Worm (Caenorhabditis elegans) whole organism, L1 larva: Measurements from ENCODE around the gene D2023.3.

Experiments used
- C16A3.4 ChIP-seq: fragments of 150-350 bp; optimal IDR thresholded peaks from 2 replicates; lab custom pipeline; 2014; ENCODE audit warnings: missing biosample characterization, missing genetic modification characterization
- C34B4.2 ChIP-seq: sonication (generic microtip); optimal IDR thresholded peaks from 2 replicates; lab custom pipeline; 2017; ENCODE audit warnings: mild to moderate bottlenecking, missing genetic modification characterization, missing compliant biosample characterization
- F16B12.6 ChIP-seq: fragments of 150-350 bp; optimal IDR thresholded peaks from 2 replicates; lab custom pipeline; 2014; ENCODE audit warnings: missing biosample characterization, missing genetic modification characterization
- aly-2 ChIP-seq: fragments of 150-350 bp; optimal IDR thresholded peaks from 2 replicates; lab custom pipeline; 2014; ENCODE audit warnings: missing biosample characterization, missing genetic modification characterization
- ama-1 ChIP-seq: fragments of 150-350 bp; optimal IDR thresholded peaks from 2 replicates; lab custom pipeline; 2014
- blmp-1 ChIP-seq: fragments of 150-350 bp; optimal IDR thresholded peaks from 2 replicates; lab custom pipeline; 2014; ENCODE audit warnings: missing biosample characterization, missing genetic modification characterization
- ceh-82 ChIP-seq, 3 experiments: fragments of 150-350 bp in 1 of 3; sonication (generic microtip) in 2 of 3; optimal IDR thresholded peaks; 2 replicates each; lab custom pipeline; 2014 to 2017; ENCODE audit warnings: missing biosample characterization in 3 of 3, missing genetic modification characterization in 3 of 3
- efl-1 ChIP-seq, 4 experiments: fragments of 150-350 bp; optimal IDR thresholded peaks in 3 of 4; peaks in 1 of 4; 1 replicate in 1 of 4; 2 replicates in 3 of 4; lab custom pipeline; 2014; ENCODE audit warnings: missing biosample characterization in 2 of 4, missing genetic modification characterization in 2 of 4, missing genetic modification reagents in 2 of 4
- efl-3 ChIP-seq: fragments of 200-800 bp; sonication (Bioruptor generic); optimal IDR thresholded peaks from 2 replicates; lab custom pipeline; 2018; ENCODE audit warnings: mild to moderate bottlenecking, missing genetic modification characterization, missing compliant biosample characterization
- egl-27 ChIP-seq, 2 experiments: fragments of 150-350 bp in 1 of 2; sonication (generic microtip); optimal IDR thresholded peaks; 3 replicates each; lab custom pipeline; 2017 to 2018; ENCODE audit warnings: missing biosample characterization in 2 of 2, missing genetic modification characterization in 2 of 2, missing genetic modification reagents in 2 of 2
- elt-2 ChIP-seq: sonication (generic microtip); optimal IDR thresholded peaks from 2 replicates; lab custom pipeline; 2016; ENCODE audit warnings: missing genetic modification characterization, mild to moderate bottlenecking, inconsistent platforms, missing compliant biosample characterization, missing genetic modification reagents
- ets-5 ChIP-seq: fragments of 200-800 bp; sonication (Bioruptor generic); IDR thresholded peaks from 2 replicates; pipeline ENCODE4 v1.3.6; 2022; ENCODE audit warnings: missing genetic modification characterization, missing compliant biosample characterization
- fkh-8 ChIP-seq: sonication (generic microtip); optimal IDR thresholded peaks from 2 replicates; lab custom pipeline; 2016; ENCODE audit warnings: mild to moderate bottlenecking, missing genetic modification characterization, missing compliant biosample characterization
- grh-1 ChIP-seq: fragments of 200-800 bp; sonication (Bioruptor generic); IDR thresholded peaks from 2 replicates; pipeline ENCODE4 v1.3.6; 2022; ENCODE audit warnings: missing genetic modification reagents, missing genetic modification characterization, missing compliant biosample characterization
- hlh-4 ChIP-seq: sonication (generic microtip); optimal IDR thresholded peaks from 2 replicates; lab custom pipeline; 2016; ENCODE audit warnings: mild to moderate bottlenecking, missing genetic modification characterization, missing compliant biosample characterization
- hpl-2 ChIP-seq: fragments of 150-350 bp; optimal IDR thresholded peaks from 2 replicates; lab custom pipeline; 2014; ENCODE audit warnings: missing biosample characterization, missing genetic modification reagents, missing genetic modification characterization
- isw-1 ChIP-seq: fragments of 200-800 bp; sonication (Bioruptor generic); IDR thresholded peaks from 2 replicates; pipeline ENCODE4 v1.3.6; 2022; ENCODE audit warnings: missing genetic modification characterization, missing compliant biosample characterization
- lin-14 ChIP-seq: fragments of 200-800 bp; sonication (Bioruptor generic); optimal IDR thresholded peaks from 2 replicates; lab custom pipeline; 2018; ENCODE audit warnings: mild to moderate bottlenecking, missing genetic modification characterization, moderate library complexity, missing compliant biosample characterization
- lin-35 ChIP-seq, 2 experiments: fragments of 150-350 bp; optimal IDR thresholded peaks; 2 replicates each; lab custom pipeline; 2014; ENCODE audit warnings: missing biosample characterization in 2 of 2, missing genetic modification characterization in 2 of 2, missing genetic modification reagents in 2 of 2
- lsy-2 ChIP-seq, 2 experiments: fragments of 150-350 bp; optimal IDR thresholded peaks; 2 replicates each; lab custom pipeline; 2014; ENCODE audit warnings: missing biosample characterization in 2 of 2, missing genetic modification characterization in 2 of 2
- nhr-11 ChIP-seq: fragments of 150-350 bp; optimal IDR thresholded peaks from 2 replicates; lab custom pipeline; 2014; ENCODE audit warnings: missing biosample characterization, missing genetic modification characterization
- nhr-12 ChIP-seq: sonication (generic microtip); optimal IDR thresholded peaks from 2 replicates; lab custom pipeline; 2017; ENCODE audit warnings: missing biosample characterization, missing genetic modification characterization
- nhr-19 ChIP-seq: fragments of 200-800 bp; sonication (Bioruptor generic); conservative IDR thresholded peaks from 2 replicates; pipeline ENCODE4 v1.3.6; 2022; ENCODE audit warnings: missing genetic modification characterization, missing compliant biosample characterization
- nhr-20 ChIP-seq: sonication (generic microtip); optimal IDR thresholded peaks from 2 replicates; lab custom pipeline; 2016; ENCODE audit warnings: mild to moderate bottlenecking, missing genetic modification characterization, missing compliant biosample characterization
- nhr-47 ChIP-seq: sonication (generic microtip); optimal IDR thresholded peaks from 2 replicates; lab custom pipeline; 2016; ENCODE audit warnings: mild to moderate bottlenecking, missing genetic modification characterization, moderate library complexity, missing compliant biosample characterization
- nhr-71 ChIP-seq: sonication (generic microtip); optimal IDR thresholded peaks from 2 replicates; lab custom pipeline; 2016; ENCODE audit warnings: mild to moderate bottlenecking, missing genetic modification characterization, moderate library complexity, missing compliant biosample characterization
- nhr-77 ChIP-seq: fragments of 150-350 bp; optimal IDR thresholded peaks from 2 replicates; lab custom pipeline; 2014; ENCODE audit warnings: missing biosample characterization, missing genetic modification characterization
- nhr-85 ChIP-seq: sonication (generic microtip); peaks from one replicate; lab custom pipeline; 2016; ENCODE audit warnings: missing genetic modification characterization, inconsistent platforms, missing compliant biosample characterization
- nhr-90 ChIP-seq: sonication (generic microtip); optimal IDR thresholded peaks from 2 replicates; lab custom pipeline; 2016; ENCODE audit warnings: mild to moderate bottlenecking, missing genetic modification characterization, missing compliant biosample characterization; ENCODE audit not compliant: poor library complexity
- pag-3 ChIP-seq: sonication (generic microtip); optimal IDR thresholded peaks from 2 replicates; lab custom pipeline; 2017; ENCODE audit warnings: missing genetic modification characterization, mild to moderate bottlenecking, missing compliant biosample characterization, antibody characterized with exemption, borderline replicate concordance; ENCODE audit not compliant: insufficient read depth
- pax-3 ChIP-seq: fragments of 200-800 bp; sonication (Bioruptor generic); optimal IDR thresholded peaks from 2 replicates; lab custom pipeline; 2018; ENCODE audit warnings: mild to moderate bottlenecking, missing genetic modification characterization, moderate library complexity, missing compliant biosample characterization
- rnt-1 ChIP-seq: sonication (generic microtip); optimal IDR thresholded peaks from 2 replicates; lab custom pipeline; 2016; ENCODE audit warnings: mild to moderate bottlenecking, missing genetic modification characterization, moderate library complexity, missing compliant biosample characterization
- skn-1 ChIP-seq: fragments of 150-350 bp; optimal IDR thresholded peaks from 2 replicates; lab custom pipeline; 2014; ENCODE audit warnings: missing biosample characterization, missing genetic modification characterization
- sptf-1 ChIP-seq: fragments of 150-350 bp; optimal IDR thresholded peaks from 2 replicates; lab custom pipeline; 2014; ENCODE audit warnings: missing biosample characterization, missing genetic modification characterization
- sup-37 ChIP-seq: fragments of 200-800 bp; sonication (Bioruptor generic); optimal IDR thresholded peaks from 2 replicates; lab custom pipeline; 2018; ENCODE audit warnings: mild to moderate bottlenecking, missing genetic modification characterization, missing compliant biosample characterization
- swsn-7 ChIP-seq: sonication (generic microtip); optimal IDR thresholded peaks from 2 replicates; lab custom pipeline; 2016; ENCODE audit warnings: missing genetic modification characterization, missing compliant biosample characterization
- tbx-2 ChIP-seq: sonication (generic microtip); optimal IDR thresholded peaks from 2 replicates; lab custom pipeline; 2016; ENCODE audit warnings: missing genetic modification characterization, missing compliant biosample characterization
- unc-86 ChIP-seq: sonication (generic microtip); optimal IDR thresholded peaks from 2 replicates; lab custom pipeline; 2016; ENCODE audit warnings: missing genetic modification characterization, missing compliant biosample characterization
- vab-15 ChIP-seq: sonication (generic microtip); optimal IDR thresholded peaks from 2 replicates; lab custom pipeline; 2017; ENCODE audit warnings: missing genotype, mild to moderate bottlenecking, missing genetic modification characterization, missing compliant biosample characterization
- xbp-1 ChIP-seq: sonication (generic microtip); optimal IDR thresholded peaks from 2 replicates; lab custom pipeline; 2016; ENCODE audit warnings: missing genetic modification characterization, missing compliant biosample characterization
- zag-1 ChIP-seq: fragments of 150-350 bp; optimal IDR thresholded peaks from 2 replicates; lab custom pipeline; 2014; ENCODE audit warnings: missing biosample characterization, missing genetic modification characterization
- ztf-11 ChIP-seq, 2 experiments: sonication (generic microtip); optimal IDR thresholded peaks; 2 replicates each; lab custom pipeline; 2016 to 2017; ENCODE audit warnings: missing genetic modification characterization in 2 of 2, missing biosample characterization in 1 of 2, missing compliant biosample characterization in 1 of 2

D2023.3 gene

DNA sequence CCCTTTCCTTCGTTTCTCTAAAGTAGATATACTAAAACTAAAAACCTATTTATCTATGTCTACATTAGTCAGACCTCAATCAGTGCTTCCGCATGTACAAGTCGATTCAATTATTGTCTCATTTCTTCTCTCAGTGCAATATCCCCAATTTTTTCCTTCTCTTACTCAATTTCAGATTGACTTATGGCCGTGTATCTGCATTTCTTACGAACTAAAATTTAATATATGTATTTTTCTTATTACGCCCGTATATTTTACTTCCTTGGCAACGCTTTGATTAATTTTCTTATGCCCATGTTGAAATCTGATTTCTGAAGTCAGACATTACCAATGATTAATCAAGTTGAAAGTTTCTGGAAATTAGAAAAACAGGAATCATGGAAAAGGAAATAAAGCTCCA lies 43.1 kb upstream of the D2023.3 start (continued):
- peak; percentile 54 for TF ChIP-seq nhr-11 (tag; lab: Kevin White, UChicago)

DNA sequence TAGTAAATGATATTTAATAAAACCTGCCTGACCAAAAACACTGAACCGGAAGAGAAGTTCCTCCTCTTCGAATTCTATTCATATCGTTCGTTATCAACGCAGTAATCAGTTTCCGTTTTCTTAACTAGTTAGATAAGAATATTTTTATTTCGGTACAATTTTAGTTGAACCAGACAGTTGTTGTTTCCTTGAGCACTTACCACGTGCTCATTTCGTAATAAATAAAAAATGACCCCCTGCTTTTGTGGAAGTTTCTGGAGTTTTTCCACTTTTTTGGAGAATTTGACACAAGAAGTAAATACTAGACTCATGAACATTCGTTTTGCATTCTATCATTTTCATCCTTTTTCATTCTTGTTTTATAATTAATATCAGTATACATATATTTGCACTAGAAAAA lies 41.9 kb upstream of the D2023.3 start:
- TF ChIP-seq nhr-90 (tag; lab: Kevin White, UChicago) (no peak), hlh-4 (tag; lab: Kevin White, UChicago) (no peak), efl-3 (GFP tag; lab: Kevin White, UChicago) (no peak), C34B4.2 (tag; lab: Kevin White, UChicago) (no peak), unc-86 (tag; lab: Kevin White, UChicago) (peak; percentile 23), nhr-19 (no peak), lin-14 (GFP tag; lab: Kevin White, UChicago) (peak; percentile 40), hpl-2 (no peak), isw-1 (GFP tag; lab: Robert Waterston, UW) (no peak), zag-1 (tag; lab: Kevin White, UChicago) (no peak), ama-1 (lab: Kevin White, UChicago) (no peak), nhr-12 (tag; lab: Kevin White, UChicago) (no peak), lsy-2 (tag; optimal IDR thresholded peaks at IDR 0.05; lab: Kevin White, UChicago) (no peak), lin-35 (GFP tag; optimal IDR thresholded peaks at IDR 0.05; lab: Kevin White, UChicago) (peak in 1 of 2 experiments; percentile 5), F16B12.6 (tag; lab: Kevin White, UChicago) (no peak), C16A3.4 (no peak), efl-1 (optimal IDR thresholded peaks at IDR 0.05; lab: Kevin White, UChicago) (no peak), efl-1 (GFP tag; optimal IDR thresholded peaks at IDR 0.05 in 1 of 2; lab: Kevin White, UChicago) (no peak), ztf-11 (tag; optimal IDR thresholded peaks at IDR 0.05; lab: Kevin White, UChicago) (no peak), vab-15 (no peak), grh-1 (GFP tag; lab: Robert Waterston, UW) (no peak), egl-27 (tag; optimal IDR thresholded peaks at IDR 0.05; lab: Kevin White, UChicago) (no peak), nhr-85 (no peak), ets-5 (GFP tag; lab: Robert Waterston, UW) (no peak), tbx-2 (no peak), nhr-71 (tag; lab: Kevin White, UChicago) (peak; percentile 28), rnt-1 (tag; lab: Kevin White, UChicago) (no peak), pag-3 (tag; lab: Kevin White, UChicago) (no peak), aly-2 (tag; lab: Kevin White, UChicago) (no peak), skn-1 (tag; lab: Kevin White, UChicago) (peak; percentile 30)

DNA sequence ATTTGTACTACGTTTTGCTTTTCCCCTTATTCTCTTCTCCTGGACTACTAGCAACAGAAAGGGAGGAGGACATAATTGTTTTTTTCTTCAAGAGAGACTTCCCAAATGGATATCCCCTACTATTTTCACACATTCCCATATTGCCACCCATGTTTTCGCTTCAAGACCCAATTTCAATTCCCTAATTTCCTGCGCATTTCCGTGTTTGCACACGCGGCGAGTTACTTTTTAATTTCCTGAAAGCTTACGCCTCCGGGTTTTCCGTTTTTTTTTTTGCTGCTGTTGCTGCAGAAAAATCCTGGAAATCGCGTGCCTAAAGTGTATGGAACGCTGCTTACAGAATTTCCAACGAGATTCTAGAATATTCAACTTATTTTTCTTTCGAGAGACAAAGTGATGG lies 40.5 kb upstream of the D2023.3 start:
- TF ChIP-seq efl-1 (optimal IDR thresholded peaks at IDR 0.05; lab: Kevin White, UChicago) (no peak), efl-1 (GFP tag; optimal IDR thresholded peaks at IDR 0.05 in 1 of 2; lab: Kevin White, UChicago) (peak in 1 of 2 experiments; percentile 83), lin-14 (GFP tag; lab: Kevin White, UChicago) (peak; percentile 24), hpl-2 (no peak), fkh-8 (tag; lab: Kevin White, UChicago) (peak; percentile 60), nhr-47 (tag; lab: Kevin White, UChicago) (peak; percentile 34)

DNA sequence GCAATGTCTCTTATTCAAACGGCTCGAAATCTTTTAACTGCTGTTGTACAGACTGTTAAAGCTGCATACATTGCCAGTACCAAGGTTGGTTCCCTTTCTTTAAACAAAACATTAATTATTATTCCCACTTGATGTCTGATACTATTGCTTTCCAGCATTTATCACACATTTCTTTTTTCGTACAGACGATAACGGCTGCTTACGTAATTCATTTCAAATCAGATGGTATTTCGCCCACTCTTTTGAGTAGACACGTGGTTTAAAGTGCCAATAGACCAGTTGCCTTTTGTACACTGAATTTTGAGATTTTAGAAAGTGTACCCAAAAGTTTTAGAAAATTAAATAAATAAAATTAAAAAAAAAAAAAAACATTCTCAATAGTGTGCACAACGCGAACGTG lies 37.6 kb upstream of the D2023.3 start:
- TF ChIP-seq nhr-20 (tag; lab: Kevin White, UChicago), result peak; percentile 17
- peak; percentile 72 for TF ChIP-seq elt-2
- TF ChIP-seq hpl-2, result no peak
- TF ChIP-seq lin-35 (GFP tag; optimal IDR thresholded peaks at IDR 0.05; lab: Kevin White, UChicago), result peak in 1 of 2 experiments; percentile 53
- no peak for TF ChIP-seq nhr-77 (tag; lab: Kevin White, UChicago)
- TF ChIP-seq xbp-1 (tag; lab: Kevin White, UChicago), result no peak
- no peak for TF ChIP-seq blmp-1 (tag; lab: Kevin White, UChicago)
- no peak for TF ChIP-seq sup-37 (GFP tag; lab: Kevin White, UChicago)
- no peak for TF ChIP-seq ceh-82 (tag; optimal IDR thresholded peaks at IDR 0.05; lab: Kevin White, UChicago)
- TF ChIP-seq lin-14 (GFP tag; lab: Kevin White, UChicago), result no peak
- no peak for TF ChIP-seq sptf-1
- TF ChIP-seq pax-3, result no peak
- no peak for TF ChIP-seq swsn-7
- no peak for TF ChIP-seq nhr-90 (tag; lab: Kevin White, UChicago)
